Worm (Caenorhabditis elegans): ENCODE data around the gene T22E5.1.

Gene T22E5.1

DNA sequence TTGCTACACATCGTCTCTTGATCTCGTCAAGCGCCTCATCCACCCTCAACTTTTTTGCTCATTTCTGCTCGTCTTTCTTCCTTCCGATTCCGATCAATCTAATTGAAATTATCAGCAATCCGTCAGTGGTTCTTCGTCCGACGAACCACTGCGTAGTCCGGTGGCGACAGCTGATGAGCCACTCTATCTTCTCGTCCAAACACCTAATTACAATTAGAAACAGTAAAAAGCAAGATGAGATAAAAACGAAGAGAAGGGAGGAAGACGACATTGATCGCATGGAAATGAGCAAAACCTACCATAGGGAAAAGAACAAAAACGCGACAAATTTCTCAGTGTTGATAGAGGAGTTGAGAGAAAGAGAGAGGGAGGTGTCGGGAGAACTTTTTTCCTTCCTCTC, 13.2 kb upstream of the T22E5.1 start:
- TF ChIP-seq rnt-1 (tag; optimal IDR thresholded peaks at IDR 0.05) (peak; percentile 29), dmd-4 (tag; optimal IDR thresholded peaks at IDR 0.05; ENCODE audit: borderline replicate concordance) (no peak), ceh-18 (tag; optimal IDR thresholded peaks at IDR 0.05) (peak; percentile 9)

DNA sequence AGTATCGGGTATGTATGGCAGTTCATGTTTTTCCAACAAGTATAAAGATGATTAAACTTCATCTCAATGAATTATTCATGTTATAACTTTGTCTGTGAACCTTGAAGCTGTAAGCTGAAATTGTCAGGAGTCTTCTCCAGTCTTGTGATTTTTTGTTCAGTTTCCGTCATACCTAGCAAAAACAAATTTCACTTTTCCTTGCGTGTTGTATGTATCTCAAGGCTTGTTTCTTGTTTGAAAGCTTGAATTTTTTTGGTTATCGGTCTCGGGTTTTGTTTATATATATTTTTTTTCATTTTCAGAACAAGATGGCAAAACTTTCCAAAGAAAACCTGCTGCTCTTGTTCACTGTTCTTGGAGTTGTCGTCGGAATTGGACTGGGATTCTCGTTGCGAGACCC, 9.6 kb upstream of the T22E5.1 start, which contains the start of gene glt-4:
Gene glt-4, plus strand, starts transcription at position 301 of the 400 bp plus-strand sequence.
- no peak for TF ChIP-seq lim-6 (tag; optimal IDR thresholded peaks at IDR 0.05)
- TF ChIP-seq pros-1 (tag; optimal IDR thresholded peaks at IDR 0.05), result no peak

DNA sequence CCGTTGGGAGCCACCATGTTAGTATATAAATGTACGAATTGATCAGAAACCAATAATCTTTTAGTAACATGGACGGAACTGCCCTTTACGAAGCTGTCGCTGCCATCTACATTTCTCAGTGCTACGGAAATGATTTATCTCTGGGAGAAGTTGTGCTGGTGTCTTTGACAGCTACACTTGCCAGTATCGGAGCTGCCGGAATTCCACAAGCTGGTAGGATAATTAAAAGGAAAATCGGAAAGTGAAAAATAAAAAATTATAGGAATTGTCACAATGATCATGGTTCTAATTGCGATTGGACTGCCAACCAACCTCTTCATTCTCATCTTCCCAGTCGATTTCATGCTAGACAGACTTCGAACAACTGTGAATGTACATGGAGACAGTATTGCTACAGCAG, 6.8 kb upstream of the T22E5.1 start:
- TF ChIP-seq hlh-15 (tag; optimal IDR thresholded peaks at IDR 0.05), result no peak
- no peak for TF ChIP-seq K02D7.2 (tag; optimal IDR thresholded peaks at IDR 0.05)
- TF ChIP-seq ceh-48 (tag; optimal IDR thresholded peaks at IDR 0.05), result no peak
- TF ChIP-seq ref-2 (tag; optimal IDR thresholded peaks at IDR 0.05), result no peak
- TF ChIP-seq unc-3 (GFP tag; conservative IDR thresholded peaks at IDR 0.05), result no peak
- TF ChIP-seq unc-3 (tag; optimal IDR thresholded peaks at IDR 0.05), result no peak
- no peak for TF ChIP-seq fkh-10 (GFP tag; optimal IDR thresholded peaks at IDR 0.05)
- no peak for TF ChIP-seq T23F11.4 (GFP tag; optimal IDR thresholded peaks at IDR 0.05)
- no peak for TF ChIP-seq ceh-34 (tag; optimal IDR thresholded peaks at IDR 0.05)
- TF ChIP-seq hlh-8 (tag; optimal IDR thresholded peaks at IDR 0.05), result no peak
- TF ChIP-seq nhr-232 (tag; optimal IDR thresholded peaks at IDR 0.05), result no peak

ce11 chrX:6407805-6408204, 4.9 kb upstream of the T22E5.1 start:
- no peak for TF ChIP-seq K02D7.2 (tag; optimal IDR thresholded peaks at IDR 0.05)
- no peak for TF ChIP-seq sox-4 (tag; optimal IDR thresholded peaks at IDR 0.05)
- no peak for TF ChIP-seq ahr-1 (tag; optimal IDR thresholded peaks at IDR 0.05)
- TF ChIP-seq pat-9 (tag; optimal IDR thresholded peaks at IDR 0.05), result no peak
- TF ChIP-seq ztf-16 (tag; optimal IDR thresholded peaks at IDR 0.05), result no peak
- TF ChIP-seq sox-2 (GFP tag; IDR thresholded peaks at IDR 0.05), result no peak
- no peak for TF ChIP-seq hlh-8 (tag; optimal IDR thresholded peaks at IDR 0.05)
- TF ChIP-seq K09A11.1 (tag; optimal IDR thresholded peaks at IDR 0.05; ENCODE audit: insufficient read depth), result no peak
- TF ChIP-seq dmd-4 (tag; optimal IDR thresholded peaks at IDR 0.05; ENCODE audit: borderline replicate concordance), result no peak
- no peak for TF ChIP-seq ceh-24 (tag; optimal IDR thresholded peaks at IDR 0.05)

DNA sequence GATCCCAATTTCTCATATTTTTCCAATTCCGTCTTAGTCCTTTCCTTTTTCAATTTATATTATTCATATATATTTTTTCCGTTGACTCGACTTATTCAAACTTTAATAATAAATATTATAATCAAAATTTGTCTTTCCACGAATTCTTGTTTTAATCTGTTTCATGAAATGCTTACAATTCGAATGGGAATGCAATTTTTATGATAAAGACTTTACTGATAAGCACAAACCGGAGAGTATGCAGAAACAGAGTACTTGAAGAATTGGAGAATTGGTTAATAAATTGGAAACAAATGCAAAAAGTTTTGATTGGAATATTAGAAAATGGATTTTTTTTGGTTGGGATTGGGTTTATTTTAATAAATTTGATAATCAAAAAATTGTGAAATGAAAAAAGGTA, 4.4 kb upstream of the T22E5.1 start:
- TF ChIP-seq ceh-48 (tag; optimal IDR thresholded peaks at IDR 0.05), result no peak
- TF ChIP-seq elt-2 (tag; optimal IDR thresholded peaks at IDR 0.05), result peak; percentile 28

- no peak for TF ChIP-seq unc-86 (tag; optimal IDR thresholded peaks at IDR 0.05)
- no peak for TF ChIP-seq sox-2 (GFP tag; IDR thresholded peaks at IDR 0.05)
- no peak for TF ChIP-seq ref-2 (tag; optimal IDR thresholded peaks at IDR 0.05)
- no peak for TF ChIP-seq ceh-31 (tag; optimal IDR thresholded peaks at IDR 0.05)
- TF ChIP-seq odd-2 (tag; optimal IDR thresholded peaks at IDR 0.05), result no peak
- TF ChIP-seq ceh-6 (GFP tag; optimal IDR thresholded peaks at IDR 0.05), result no peak
- no peak for TF ChIP-seq syd-9 (tag; optimal IDR thresholded peaks at IDR 0.05)
- no peak for TF ChIP-seq ahr-1 (tag; optimal IDR thresholded peaks at IDR 0.05)
- no peak for TF ChIP-seq sdc-2 (tag; optimal IDR thresholded peaks at IDR 0.05)
- no peak for TF ChIP-seq ama-1 (optimal IDR thresholded peaks at IDR 0.05)
- TF ChIP-seq hlh-6 (tag; optimal IDR thresholded peaks at IDR 0.05), result no peak
- TF ChIP-seq unc-42 (tag; optimal IDR thresholded peaks at IDR 0.05), result no peak
- TF ChIP-seq sox-4 (tag; optimal IDR thresholded peaks at IDR 0.05), result no peak
- no peak for TF ChIP-seq hlh-15 (tag; optimal IDR thresholded peaks at IDR 0.05)
- no peak for TF ChIP-seq ceh-45 (GFP tag; IDR thresholded peaks at IDR 0.05)
- no peak for TF ChIP-seq ceh-24 (tag; optimal IDR thresholded peaks at IDR 0.05)
- TF ChIP-seq hlh-8 (tag; optimal IDR thresholded peaks at IDR 0.05), result no peak
- TF ChIP-seq rnt-1 (tag; optimal IDR thresholded peaks at IDR 0.05), result no peak
- no peak for TF ChIP-seq ceh-18 (tag; optimal IDR thresholded peaks at IDR 0.05)
These were observed 4.0 kb upstream of the T22E5.1 start for ce11 chrX:6408713-6409112.
